Worm (Caenorhabditis elegans) whole organism, L2 larva: ENCODE results near the gene cpna-4.
"Not testable (repeated sequence)": the region's sequence is repeated elsewhere in the genome, so short reads cannot be mapped to it uniquely, and the experiment has no call there.

Source experiments
- aly-2 ChIP-seq: fragments of 150-350 bp; optimal IDR thresholded peaks from 2 replicates; lab custom pipeline; 2014; ENCODE audit warnings: missing biosample characterization, missing genetic modification characterization
- dmd-4 ChIP-seq: sonication (generic microtip); optimal IDR thresholded peaks from 2 replicates; lab custom pipeline; 2017; ENCODE audit warnings: missing biosample characterization, missing genetic modification characterization
- elt-3 ChIP-seq: sonication (generic microtip); optimal IDR thresholded peaks from 2 replicates; lab custom pipeline; 2017; ENCODE audit warnings: missing biosample characterization, missing genetic modification characterization
- fos-1 ChIP-seq: fragments of 150-350 bp; optimal IDR thresholded peaks from 2 replicates; lab custom pipeline; 2014; ENCODE audit warnings: missing biosample characterization, missing genetic modification characterization
- lsy-2 ChIP-seq, 2 experiments: fragments of 150-350 bp in 1 of 2; sonication (generic microtip) in 1 of 2; optimal IDR thresholded peaks; 2 replicates each; lab custom pipeline; 2014 to 2017; ENCODE audit warnings: missing biosample characterization in 2 of 2, missing genetic modification characterization in 2 of 2
- nhr-6 ChIP-seq: fragments of 150-350 bp; optimal IDR thresholded peaks from 2 replicates; lab custom pipeline; 2014; ENCODE audit warnings: missing biosample characterization, missing genetic modification characterization
- nhr-77 ChIP-seq: fragments of 150-350 bp; optimal IDR thresholded peaks from 2 replicates; lab custom pipeline; 2014; ENCODE audit warnings: missing biosample characterization, missing genetic modification characterization
- sma-3 ChIP-seq: sonication (generic microtip); optimal IDR thresholded peaks from 2 replicates; lab custom pipeline; 2016; ENCODE audit warnings: missing genetic modification reagents, missing genetic modification characterization, missing compliant biosample characterization
- snpc-4 ChIP-seq: fragments of 150-350 bp; optimal IDR thresholded peaks from 2 replicates; lab custom pipeline; 2014; ENCODE audit warnings: missing biosample characterization, missing genetic modification characterization

DNA sequence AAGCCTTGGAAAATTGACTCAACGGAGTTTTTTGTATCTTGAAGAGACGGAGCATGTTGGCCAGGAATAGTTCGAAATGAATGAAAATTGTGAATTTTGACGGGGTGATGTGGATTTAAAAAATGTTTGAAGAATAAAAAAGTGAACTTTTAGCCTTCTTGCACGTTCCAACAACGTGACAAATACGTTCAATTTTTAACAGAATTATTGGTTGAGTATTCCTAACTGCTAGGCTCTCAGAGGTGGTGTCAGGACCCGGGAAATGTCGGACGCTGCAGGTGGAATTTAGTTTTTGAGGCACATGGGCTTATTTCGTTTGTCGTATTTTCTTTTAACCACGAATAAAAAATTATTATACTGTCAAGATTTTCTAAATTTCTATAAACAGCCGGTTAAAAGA, 42.4 kb upstream of the cpna-4 start, which contains the start of gene Y73F8A.14:
- not testable (repeated sequence) for TF ChIP-seq nhr-6 (tag; lab: Kevin White, UChicago); aly-2 (tag; lab: Kevin White, UChicago); snpc-4 (tag; lab: Kevin White, UChicago); lsy-2 (tag; optimal IDR thresholded peaks at IDR 0.05; lab: Kevin White, UChicago); elt-3 (tag; lab: Kevin White, UChicago); dmd-4 (tag; lab: Kevin White, UChicago); nhr-77; sma-3 (GFP tag; lab: Kevin White, UChicago); fos-1 (tag; lab: Kevin White, UChicago)
